Fruit fly (Drosophila melanogaster) whole organism, wandering third instar larva: ENCODE results near the gene Ilk.
A peak's percentile ranks its signal among the peaks of the same experiment; 100 is the strongest.

ENCODE experiments used
- Abd-B ChIP-seq: fragments of >200 bp; optimal IDR thresholded peaks from 2 replicates; lab custom pipeline; 2017; ENCODE audit warnings: missing biosample characterization, missing genetic modification characterization
- CG32264 ChIP-seq: fragments of 200-800 bp; sonication (Bioruptor generic); optimal IDR thresholded peaks from 2 replicates; lab custom pipeline; 2016; ENCODE audit warnings: missing biosample characterization, missing genetic modification characterization
- CG9705 ChIP-seq: fragments of 200-800 bp; sonication (Bioruptor generic); optimal IDR thresholded peaks from 2 replicates; lab custom pipeline; 2018; ENCODE audit warnings: missing biosample characterization, mild to moderate bottlenecking, missing genetic modification characterization
- CrebA ChIP-seq: fragments of 200-800 bp; sonication (Bioruptor generic); optimal IDR thresholded peaks from 2 replicates; lab custom pipeline; 2016; ENCODE audit warnings: missing biosample characterization, mild to moderate bottlenecking, missing genetic modification characterization, borderline replicate concordance
- Dif ChIP-seq: fragments of 200-275, 200-300 bp; sonication (Bioruptor generic); optimal IDR thresholded peaks from 2 replicates; lab custom pipeline; 2018; ENCODE audit warnings: missing biosample characterization, missing genetic modification characterization; ENCODE audit not compliant: partially characterized antibody
- GATAd ChIP-seq: sonication (Bioruptor generic); optimal IDR thresholded peaks from 2 replicates; lab custom pipeline; 2016; ENCODE audit warnings: missing biosample characterization, missing genetic modification characterization
- HLH106 ChIP-seq: fragments of 200-800 bp; optimal IDR thresholded peaks from 3 replicates; lab custom pipeline; 2019; ENCODE audit warnings: missing biosample characterization, mild to moderate bottlenecking, missing genetic modification characterization, moderate library complexity
- Hnf4 ChIP-seq: fragments of 200-800 bp; sonication (Bioruptor generic); optimal IDR thresholded peaks from 2 replicates; lab custom pipeline; 2016; ENCODE audit warnings: missing biosample characterization, mild to moderate bottlenecking, missing genetic modification characterization
- Mio ChIP-seq: sonication (Bioruptor generic); optimal IDR thresholded peaks from 2 replicates; lab custom pipeline; 2016; ENCODE audit warnings: missing biosample characterization, missing genetic modification characterization
- Myc ChIP-seq: fragments of >200 bp; optimal IDR thresholded peaks from 2 replicates; lab custom pipeline; 2017
- Rel ChIP-seq, 2 experiments: fragments of 200-800 bp; sonication (Bioruptor generic) in 1 of 2; optimal IDR thresholded peaks; 2 replicates in 1 of 2; 3 replicates in 1 of 2; lab custom pipeline; 2016 to 2019; ENCODE audit warnings: mild to moderate bottlenecking in 2 of 2, missing biosample characterization in 2 of 2, missing genetic modification characterization in 2 of 2, moderate library complexity in 1 of 2
- Sp1 ChIP-seq: fragments of 200-800 bp; sonication (Bioruptor generic); optimal IDR thresholded peaks from 3 replicates; lab custom pipeline; 2019; ENCODE audit warnings: missing biosample characterization, mild to moderate bottlenecking, missing genetic modification characterization, moderate library complexity
- Vsx2 ChIP-seq: fragments of 200-300, 225-300 bp; sonication (Bioruptor generic); optimal IDR thresholded peaks from 2 replicates; lab custom pipeline; 2018; ENCODE audit warnings: missing biosample characterization, missing genetic modification characterization; ENCODE audit not compliant: partially characterized antibody
- dl ChIP-seq, 2 experiments: fragments of 175-275, 200-275 bp in 1 of 2; fragments of 200-275 bp in 1 of 2; sonication (Bioruptor generic); optimal IDR thresholded peaks; lab custom pipeline; 2018; ENCODE audit warnings: mild to moderate bottlenecking in 2 of 2, missing biosample characterization in 2 of 2, missing genetic modification characterization in 2 of 2, moderate library complexity in 2 of 2; ENCODE audit not compliant: partially characterized antibody in 2 of 2, insufficient read depth in 1 of 2
- dsf ChIP-seq: sonication (Bioruptor generic); optimal IDR thresholded peaks from 2 replicates; lab custom pipeline; 2016; ENCODE audit warnings: missing biosample characterization, missing genetic modification characterization, borderline replicate concordance
- foxo ChIP-seq, 2 experiments: fragments of 200-800 bp; sonication (Bioruptor generic); optimal IDR thresholded peaks; 2 replicates in 1 of 2; 3 replicates in 1 of 2; lab custom pipeline; 2016 to 2017; ENCODE audit warnings: missing biosample characterization in 2 of 2, missing genetic modification characterization in 2 of 2
- h ChIP-seq: fragments of 200-800 bp; sonication (Bioruptor generic); optimal IDR thresholded peaks from 3 replicates; lab custom pipeline; 2016; ENCODE audit warnings: missing biosample characterization, mild to moderate bottlenecking, missing genetic modification characterization
- lola ChIP-seq: fragments of >200 bp; optimal IDR thresholded peaks from 2 replicates; lab custom pipeline; 2017; ENCODE audit warnings: missing biosample characterization, missing genetic modification characterization
- sage ChIP-seq: fragments of 200-800 bp; sonication (Bioruptor generic); optimal IDR thresholded peaks from 2 replicates; lab custom pipeline; 2016; ENCODE audit warnings: missing biosample characterization, mild to moderate bottlenecking, missing genetic modification characterization
- sv ChIP-seq: fragments of 200-800 bp; sonication (Bioruptor generic); optimal IDR thresholded peaks from 3 replicates; lab custom pipeline; 2016; ENCODE audit warnings: missing biosample characterization, missing genetic modification characterization
- usp ChIP-seq: fragments of >200 bp; optimal IDR thresholded peaks from 2 replicates; lab custom pipeline; 2017; ENCODE audit warnings: missing biosample characterization, missing genetic modification characterization

The Ilk gene

dm6 chr3L:21259257-21259656, 42.6 kb downstream of the Ilk start:
- TF ChIP-seq usp (GFP tag; lab: Kevin White, UChicago): no peak

DNA sequence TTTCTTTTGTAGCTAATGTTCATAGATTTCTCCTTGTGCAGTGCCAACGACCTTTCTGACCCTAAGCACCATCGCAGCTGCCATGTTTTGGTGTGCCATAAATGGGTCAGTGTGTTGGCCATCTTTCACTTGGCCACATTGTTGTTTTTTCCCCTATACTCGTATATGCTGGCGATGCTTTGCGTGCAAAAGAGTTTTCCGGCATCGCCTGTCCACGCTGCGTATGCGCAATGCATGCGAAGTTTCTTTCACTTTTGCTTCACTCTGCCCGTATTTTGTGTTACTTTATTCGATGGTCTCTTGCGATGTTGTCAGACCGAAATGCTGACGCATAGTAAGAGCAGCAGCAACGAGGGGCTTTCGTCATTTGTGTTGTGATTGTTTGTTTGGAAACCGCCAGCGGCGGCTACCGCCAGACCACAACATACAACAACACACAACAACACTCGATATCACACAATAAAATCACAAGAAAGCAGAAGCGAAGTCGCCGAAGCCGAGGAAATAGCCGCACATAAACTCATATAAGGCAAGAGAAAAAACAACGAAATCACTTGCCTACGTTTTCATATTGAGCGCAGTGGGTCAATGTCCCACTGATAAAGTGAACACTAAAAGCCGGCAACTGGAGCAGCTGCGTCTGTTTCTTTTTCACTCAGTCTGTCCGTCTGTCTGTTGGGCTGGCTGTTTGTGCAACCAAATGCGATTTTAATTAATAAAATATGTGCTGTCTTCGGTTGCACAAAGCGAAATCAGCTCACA, 44.9 kb downstream of the Ilk start:
- no peak for TF ChIP-seq Vsx2 (GFP tag; lab: Kevin White, UChicago)
- no peak for TF ChIP-seq Mio (GFP tag; lab: Kevin White, UChicago)
- no peak for TF ChIP-seq Rel (GFP tag; optimal IDR thresholded peaks at IDR 0.05; lab: Kevin White, UChicago)
- peak; percentile 8 for TF ChIP-seq Rel (tag; optimal IDR thresholded peaks at IDR 0.05; lab: Kevin White, UChicago)
- TF ChIP-seq sv (GFP tag; lab: Kevin White, UChicago): no peak
- TF ChIP-seq dl (GFP tag; optimal IDR thresholded peaks at IDR 0.05; lab: Kevin White, UChicago; ENCODE audit: insufficient read depth in 1 of 2, partially characterized antibody in 2 of 2): no peak

dm6 chr3L:21262426-21262825, 45.7 kb downstream of the Ilk start:
- TF ChIP-seq Myc (lab: Kevin White, UChicago): peak; percentile 56
- no peak for TF ChIP-seq h (GFP tag; lab: Kevin White, UChicago)
- no peak for TF ChIP-seq lola (GFP tag; lab: Kevin White, UChicago)

dm6 chr3L:21266101-21266656, 49.5 kb downstream of the Ilk start:
- TF ChIP-seq Hnf4 (GFP tag; lab: Kevin White, UChicago) (no peak), sv (GFP tag; lab: Kevin White, UChicago) (no peak), CrebA (GFP tag; lab: Kevin White, UChicago) (no peak), dsf (GFP tag; lab: Kevin White, UChicago) (no peak), foxo (GFP tag; optimal IDR thresholded peaks at IDR 0.05; lab: Kevin White, UChicago) (no peak), Dif (GFP tag; lab: Kevin White, UChicago) (no peak), Sp1 (GFP tag; lab: Kevin White, UChicago) (no peak), Rel (GFP tag; optimal IDR thresholded peaks at IDR 0.05; lab: Kevin White, UChicago) (no peak), Rel (tag; optimal IDR thresholded peaks at IDR 0.05; lab: Kevin White, UChicago) (no peak), GATAd (GFP tag; lab: Kevin White, UChicago) (no peak)

- TF ChIP-seq HLH106 (tag; lab: Kevin White, UChicago) (no peak), Mio (GFP tag; lab: Kevin White, UChicago) (no peak), CG9705 (GFP tag; lab: Kevin White, UChicago) (no peak), Sp1 (GFP tag; lab: Kevin White, UChicago) (no peak), Rel (GFP tag; optimal IDR thresholded peaks at IDR 0.05; lab: Kevin White, UChicago) (no peak), Rel (tag; optimal IDR thresholded peaks at IDR 0.05; lab: Kevin White, UChicago) (no peak), CG32264 (GFP tag; lab: Kevin White, UChicago) (no peak), sage (GFP tag; lab: Kevin White, UChicago) (no peak), Myc (lab: Kevin White, UChicago) (no peak), sv (GFP tag; lab: Kevin White, UChicago) (no peak), Dif (GFP tag; lab: Kevin White, UChicago) (no peak), h (GFP tag; lab: Kevin White, UChicago) (no peak), Abd-B (GFP tag; lab: Kevin White, UChicago) (no peak)
Observed at dm6 chr3L:21267862-21268385, 51.2 kb downstream of the Ilk start, which contains the start of gene CG9391. TSS of gene CG9391 (minus strand) at chr3L:21268335.
